Worm (Caenorhabditis elegans): ENCODE results near the gene K07E8.7.

DNA sequence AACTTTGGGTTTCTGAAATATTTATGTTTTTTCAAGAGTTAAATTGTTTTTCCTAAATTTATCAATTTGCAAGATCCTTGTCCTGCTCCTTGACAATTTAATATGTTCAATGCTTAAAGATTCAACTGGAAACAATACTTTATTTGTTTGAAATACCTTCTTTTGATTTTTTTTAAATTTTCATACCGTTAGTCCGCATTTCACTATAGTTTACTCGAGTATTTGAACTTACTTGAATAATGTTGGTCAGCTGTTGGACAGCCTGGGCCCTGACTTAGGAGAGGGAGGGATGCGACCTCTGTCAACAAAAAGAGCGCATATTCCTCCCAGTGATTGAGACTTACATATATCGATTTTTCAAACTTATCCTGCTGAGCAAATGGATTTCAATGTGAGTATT, 44.1 kb downstream of the K07E8.7 start, which contains the start of gene W04H10.5:
- TF ChIP-seq dao-5 (tag; optimal IDR thresholded peaks at IDR 0.05) (no peak), him-1 (tag; optimal IDR thresholded peaks at IDR 0.05) (no peak)
